Worm (Caenorhabditis elegans): ENCODE measurements around the gene dnj-7.

dnj-7 gene

ce11 chrX:7181627-7182026 lies 12.7 kb upstream of the dnj-7 start:
- TF ChIP-seq W03F9.2 (tag; optimal IDR thresholded peaks at IDR 0.05) (peak; percentile 83), him-1 (tag; optimal IDR thresholded peaks at IDR 0.05) (no peak)

- TF ChIP-seq W03F9.2 (tag; optimal IDR thresholded peaks at IDR 0.05) (no peak), dao-5 (tag; optimal IDR thresholded peaks at IDR 0.05) (no peak), him-1 (tag; optimal IDR thresholded peaks at IDR 0.05) (no peak)
Measured at ce11 chrX:7187602-7188001, 6.8 kb upstream of the dnj-7 start, which contains the start of gene C55B6.4. Gene C55B6.4 (minus strand): TSS chrX:7187702.

- TF ChIP-seq dao-5 (tag; optimal IDR thresholded peaks at IDR 0.05) (no peak), W03F9.2 (tag; optimal IDR thresholded peaks at IDR 0.05) (no peak), him-1 (tag; optimal IDR thresholded peaks at IDR 0.05) (no peak)
Measured at ce11 chrX:7191882-7192281, 2.5 kb upstream of the dnj-7 start, which contains the start of gene C55B6.7. Gene C55B6.7 (minus strand): TSS chrX:7191982.

ce11 chrX:7199831-7200414 lies 5.6 kb downstream of the dnj-7 start, which contains the start of gene C55B6.1:
Gene C55B6.1 (plus strand): TSS chrX:7200364.
- TF ChIP-seq dao-5 (tag; optimal IDR thresholded peaks at IDR 0.05) (no peak), him-1 (tag; optimal IDR thresholded peaks at IDR 0.05) (no peak), W03F9.2 (tag; optimal IDR thresholded peaks at IDR 0.05) (no peak)

ce11 chrX:7200475-7200874 lies 6.1 kb downstream of the dnj-7 start:
- no peak for TF ChIP-seq W03F9.2 (tag; optimal IDR thresholded peaks at IDR 0.05)
- no peak for TF ChIP-seq dao-5 (tag; optimal IDR thresholded peaks at IDR 0.05)
- TF ChIP-seq him-1 (tag; optimal IDR thresholded peaks at IDR 0.05): no peak

- TF ChIP-seq him-1 (tag; optimal IDR thresholded peaks at IDR 0.05) (no peak), W03F9.2 (tag; optimal IDR thresholded peaks at IDR 0.05) (no peak), dao-5 (tag; optimal IDR thresholded peaks at IDR 0.05) (no peak)
Measured at ce11 chrX:7204175-7204574, 9.8 kb downstream of the dnj-7 start.

- TF ChIP-seq W03F9.2 (tag; optimal IDR thresholded peaks at IDR 0.05): no peak
- TF ChIP-seq dao-5 (tag; optimal IDR thresholded peaks at IDR 0.05): no peak
- TF ChIP-seq him-1 (tag; optimal IDR thresholded peaks at IDR 0.05): no peak
Measured at ce11 chrX:7205195-7205594, 10.8 kb downstream of the dnj-7 start, which contains the start of gene C55B6.5. Gene C55B6.5 (minus strand): TSS chrX:7205295.

- TF ChIP-seq W03F9.2 (tag; optimal IDR thresholded peaks at IDR 0.05) (no peak), dao-5 (tag; optimal IDR thresholded peaks at IDR 0.05) (no peak), him-1 (tag; optimal IDR thresholded peaks at IDR 0.05) (no peak)
Measured at ce11 chrX:7206419-7206818, 12.1 kb downstream of the dnj-7 start, which contains the start of gene ZK867.2. Gene ZK867.2 (plus strand): TSS chrX:7206719.

- TF ChIP-seq dao-5 (tag; optimal IDR thresholded peaks at IDR 0.05) (no peak), W03F9.2 (tag; optimal IDR thresholded peaks at IDR 0.05) (no peak), him-1 (tag; optimal IDR thresholded peaks at IDR 0.05) (no peak)
Measured at ce11 chrX:7209151-7209550, 14.8 kb downstream of the dnj-7 start.

- TF ChIP-seq W03F9.2 (tag; optimal IDR thresholded peaks at IDR 0.05): no peak
- TF ChIP-seq him-1 (tag; optimal IDR thresholded peaks at IDR 0.05): no peak
- no peak for TF ChIP-seq dao-5 (tag; optimal IDR thresholded peaks at IDR 0.05)
Measured at ce11 chrX:7210467-7211107, 16.2 kb downstream of the dnj-7 start.

ce11 chrX:7211405-7211804 lies 17.0 kb downstream of the dnj-7 start, which contains the start of gene spp-22:
Gene spp-22 (plus strand): TSS chrX:7211705.
- TF ChIP-seq him-1 (tag; optimal IDR thresholded peaks at IDR 0.05): no peak
- TF ChIP-seq W03F9.2 (tag; optimal IDR thresholded peaks at IDR 0.05): no peak
- no peak for TF ChIP-seq dao-5 (tag; optimal IDR thresholded peaks at IDR 0.05)

- no peak for TF ChIP-seq dao-5 (tag; optimal IDR thresholded peaks at IDR 0.05)
- TF ChIP-seq W03F9.2 (tag; optimal IDR thresholded peaks at IDR 0.05): no peak
- no peak for TF ChIP-seq him-1 (tag; optimal IDR thresholded peaks at IDR 0.05)
Measured at ce11 chrX:7217704-7218479, 23.5 kb downstream of the dnj-7 start, which contains the start of gene syd-9. Gene syd-9 (plus strand): TSS chrX:7218097.

- no peak for TF ChIP-seq him-1 (tag; optimal IDR thresholded peaks at IDR 0.05)
- no peak for TF ChIP-seq dao-5 (tag; optimal IDR thresholded peaks at IDR 0.05)
- TF ChIP-seq W03F9.2 (tag; optimal IDR thresholded peaks at IDR 0.05): no peak
Measured at ce11 chrX:7220209-7220608, 25.8 kb downstream of the dnj-7 start.

ce11 chrX:7222383-7222782 lies 28.0 kb downstream of the dnj-7 start:
- TF ChIP-seq W03F9.2 (tag; optimal IDR thresholded peaks at IDR 0.05): no peak
- TF ChIP-seq dao-5 (tag; optimal IDR thresholded peaks at IDR 0.05): no peak
- TF ChIP-seq him-1 (tag; optimal IDR thresholded peaks at IDR 0.05): peak; percentile 49

Measured in whole organism, L4/young adult.